Worm (Caenorhabditis elegans): ENCODE measurements around the gene hex-3.

hex-3 gene

ce11 chrIII:10894220-10894619, 45.2 kb downstream of the hex-3 start, which contains the start of gene fbxb-87:
Gene fbxb-87, plus strand, starts transcription at chrIII:10894520.
- TF ChIP-seq lin-15B (tag; optimal IDR thresholded peaks at IDR 0.05) (no peak), nhr-42 (GFP tag; IDR thresholded peaks at IDR 0.05) (no peak), lin-39 (tag; optimal IDR thresholded peaks at IDR 0.05) (no peak), fos-1 (tag; optimal IDR thresholded peaks at IDR 0.05) (no peak), R02D3.7 (tag; optimal IDR thresholded peaks at IDR 0.05) (no peak), mdt-29 (GFP tag; IDR thresholded peaks at IDR 0.05) (no peak), ceh-82 (tag; optimal IDR thresholded peaks at IDR 0.05) (no peak), zip-2 (tag; optimal IDR thresholded peaks at IDR 0.05) (no peak)

- peak in 1 of 2 experiments; percentile 7 for TF ChIP-seq daf-16 (GFP tag; optimal IDR thresholded peaks at IDR 0.05)
- TF ChIP-seq daf-16 (tag; optimal IDR thresholded peaks at IDR 0.05), result no peak
- no peak for TF ChIP-seq nhr-41 (GFP tag; IDR thresholded peaks at IDR 0.05)
- no peak for TF ChIP-seq T26A8.4 (GFP tag; IDR thresholded peaks at IDR 0.05)
- peak; percentile 12 for TF ChIP-seq rbr-2 (tag; optimal IDR thresholded peaks at IDR 0.05)
- no peak for TF ChIP-seq Y75B8A.6 (GFP tag; IDR thresholded peaks at IDR 0.05)
- TF ChIP-seq lin-38 (GFP tag; IDR thresholded peaks at IDR 0.05), result peak; percentile 92
- TF ChIP-seq mes-2 (tag; optimal IDR thresholded peaks at IDR 0.05; ENCODE audit: poor library complexity, severe bottlenecking), result peak; percentile 79
- TF ChIP-seq sdz-12 (GFP tag; optimal IDR thresholded peaks at IDR 0.05), result no peak
- TF ChIP-seq dmd-6 (GFP tag; IDR thresholded peaks at IDR 0.05), result no peak
- peak; percentile 21 for TF ChIP-seq nhr-6 (tag; optimal IDR thresholded peaks at IDR 0.05)
- TF ChIP-seq dpl-1 (GFP tag; optimal IDR thresholded peaks at IDR 0.05), result peak; percentile 52
These were observed 46.9 kb downstream of the hex-3 start, which contains the start of gene com-1 for ce11 chrIII:10895817-10896413. Gene com-1, plus strand, starts transcription at chrIII:10896363.

ce11 chrIII:10902341-10902740, 53.3 kb downstream of the hex-3 start, which contains the start of gene unc-119:
Gene unc-119, plus strand, starts transcription at chrIII:10902641.
- TF ChIP-seq zip-2 (tag; optimal IDR thresholded peaks at IDR 0.05), result no peak
- no peak for TF ChIP-seq ztf-7 (tag; optimal IDR thresholded peaks at IDR 0.05)
- no peak for TF ChIP-seq snpc-4 (tag; optimal IDR thresholded peaks at IDR 0.05)
- no peak for TF ChIP-seq F49E8.2 (tag; optimal IDR thresholded peaks at IDR 0.05; ENCODE audit: borderline replicate concordance)
- no peak for TF ChIP-seq Y105C5A.15 (GFP tag; IDR thresholded peaks at IDR 0.05)
- no peak for TF ChIP-seq R02D3.7 (tag; optimal IDR thresholded peaks at IDR 0.05)
- no peak for TF ChIP-seq D1046.2 (GFP tag; IDR thresholded peaks at IDR 0.05)
- TF ChIP-seq F10B5.3 (tag; optimal IDR thresholded peaks at IDR 0.05), result no peak

DNA sequence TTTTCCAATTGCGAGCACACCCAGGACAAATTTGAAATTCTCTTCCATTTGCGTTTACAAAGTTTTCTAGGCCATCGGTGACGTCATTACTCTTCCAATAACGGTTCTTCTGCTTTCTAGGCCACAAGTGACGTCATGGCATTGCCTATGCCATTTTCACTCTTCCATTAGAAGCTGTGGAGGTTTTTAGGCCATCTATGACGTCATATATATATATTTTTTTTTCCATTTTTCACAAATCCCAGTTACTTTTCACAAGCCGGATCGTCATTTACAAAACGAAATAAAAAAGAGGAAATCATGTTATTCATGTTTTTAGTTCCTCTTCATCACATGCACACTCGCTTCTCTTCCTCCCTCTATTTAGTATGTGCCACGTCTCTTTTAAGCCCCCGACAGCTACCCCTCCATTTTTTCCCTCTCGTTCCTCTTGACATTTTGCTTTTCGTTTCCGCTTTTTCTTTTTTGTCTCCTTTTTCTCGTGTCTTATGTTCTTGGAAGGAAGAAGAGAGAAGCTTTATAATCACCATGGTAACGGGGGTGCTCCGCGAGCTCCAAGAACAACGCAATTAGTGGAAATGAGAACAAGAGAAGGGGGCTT, 54.1 kb downstream of the hex-3 start:
- peak in 1 of 2 experiments; percentile 57 for TF ChIP-seq mdl-1 (tag; optimal IDR thresholded peaks at IDR 0.05)
- TF ChIP-seq hlh-30 (tag; optimal IDR thresholded peaks at IDR 0.05; ENCODE audit: insufficient read depth), result peak; percentile 67
- TF ChIP-seq nhr-11 (tag; optimal IDR thresholded peaks at IDR 0.05), result peak; percentile 77
- TF ChIP-seq F37D6.2 (tag; optimal IDR thresholded peaks at IDR 0.05), result no peak
- TF ChIP-seq nhr-42 (GFP tag; IDR thresholded peaks at IDR 0.05), result no peak
- no peak for TF ChIP-seq snpc-4 (tag; optimal IDR thresholded peaks at IDR 0.05)
- TF ChIP-seq lsy-2 (tag; optimal IDR thresholded peaks at IDR 0.05), result peak in 1 of 2 experiments; percentile 55
- no peak for TF ChIP-seq unc-39 (tag; optimal IDR thresholded peaks at IDR 0.05)
- TF ChIP-seq mep-1 (tag; optimal IDR thresholded peaks at IDR 0.05), result peak; percentile 47
- no peak for TF ChIP-seq snpc-1.2 (GFP tag; IDR thresholded peaks at IDR 0.05)
- peak; percentile 46 for TF ChIP-seq rbr-2 (tag; optimal IDR thresholded peaks at IDR 0.05)
- no peak for TF ChIP-seq ceh-20 (GFP tag; IDR thresholded peaks at IDR 0.05)
- TF ChIP-seq Y48G9A.11 (GFP tag; IDR thresholded peaks at IDR 0.05), result no peak
- TF ChIP-seq php-3 (GFP tag; IDR thresholded peaks at IDR 0.05), result no peak
- TF ChIP-seq ceh-28 (tag; optimal IDR thresholded peaks at IDR 0.05), result no peak
- no peak for TF ChIP-seq unc-130 (GFP tag; optimal IDR thresholded peaks at IDR 0.05)
- TF ChIP-seq unc-62 (GFP tag; optimal IDR thresholded peaks at IDR 0.05 in 1 of 2), result peak in 1 of 2 experiments; percentile 78
- no peak for TF ChIP-seq unc-62 (tag; optimal IDR thresholded peaks at IDR 0.05)
- TF ChIP-seq sdz-12 (GFP tag; optimal IDR thresholded peaks at IDR 0.05), result no peak
- no peak for TF ChIP-seq madf-9 (GFP tag; conservative IDR thresholded peaks at IDR 0.05)
- no peak for TF ChIP-seq R02D3.7 (tag; optimal IDR thresholded peaks at IDR 0.05)
- TF ChIP-seq hmg-1.1 (GFP tag; IDR thresholded peaks at IDR 0.05), result 0 out of 2 replicates have a peak, but pooled peaks have one; percentile 20
- TF ChIP-seq pqm-1 (tag; optimal IDR thresholded peaks at IDR 0.05), result no peak
- TF ChIP-seq nhr-76 (tag; optimal IDR thresholded peaks at IDR 0.05), result no peak
- peak; percentile 76 for TF ChIP-seq fkh-10 (GFP tag; optimal IDR thresholded peaks at IDR 0.05)
- TF ChIP-seq ceh-82 (tag; optimal IDR thresholded peaks at IDR 0.05), result no peak

Data from whole organism, L4 larva.